Fruit fly (Drosophila melanogaster) whole organism, embryonic: ENCODE measurements around the gene M6.

ENCODE experiments used
- Ada2b ChIP-seq: fragments of 200-800 bp; sonication (Bioruptor generic); IDR thresholded peaks from 2 replicates; pipeline ENCODE4 v1.3.6; 2022; ENCODE audit warnings: missing biosample characterization, missing genetic modification characterization
- CG10274 ChIP-seq: fragments of 200-800 bp; sonication (Bioruptor generic); optimal IDR thresholded peaks from 3 replicates; lab custom pipeline; 2017; ENCODE audit warnings: missing biosample characterization, mild to moderate bottlenecking, missing genetic modification characterization
- CG10366 ChIP-seq: fragments of 200-800 bp; sonication (Bioruptor generic); IDR thresholded peaks from 2 replicates; pipeline ENCODE4 v1.3.6; 2022; ENCODE audit warnings: missing biosample characterization, missing genetic modification characterization
- CG11085 ChIP-seq: fragments of 200-800 bp; sonication (Bioruptor generic); IDR thresholded peaks from 2 replicates; pipeline ENCODE4 v1.3.6; 2022; ENCODE audit warnings: missing biosample characterization, missing genetic modification characterization
- CG11247 ChIP-seq: fragments of 200-800 bp; sonication (Bioruptor generic); IDR thresholded peaks from 2 replicates; pipeline ENCODE4 v1.3.6; 2022; ENCODE audit warnings: missing biosample characterization, missing genetic modification characterization
- CG11504 ChIP-seq: fragments of 200-800 bp; sonication (Bioruptor generic); optimal IDR thresholded peaks from 3 replicates; lab custom pipeline; 2019; ENCODE audit warnings: missing biosample characterization, mild to moderate bottlenecking, missing genetic modification characterization, moderate library complexity
- CG14441 ChIP-seq: fragments of 200-800 bp; sonication (Bioruptor generic); IDR thresholded peaks from 2 replicates; pipeline ENCODE4 v1.3.6; 2022; ENCODE audit warnings: missing biosample characterization, missing genetic modification characterization
- CG15269 ChIP-seq: fragments of 200-800 bp; sonication (Bioruptor generic); optimal IDR thresholded peaks from 2 replicates; lab custom pipeline; 2018; ENCODE audit warnings: missing biosample characterization, mild to moderate bottlenecking, missing genetic modification characterization, moderate library complexity
- CG17385 ChIP-seq: fragments of 200-800 bp; sonication (Bioruptor generic); optimal IDR thresholded peaks from 3 replicates; lab custom pipeline; 2018; ENCODE audit warnings: missing biosample characterization, mild to moderate bottlenecking, missing genetic modification characterization
- CG2678 ChIP-seq: fragments of 200-800 bp; sonication (Bioruptor generic); optimal IDR thresholded peaks from 3 replicates; lab custom pipeline; 2019; ENCODE audit warnings: missing biosample characterization, mild to moderate bottlenecking, missing genetic modification characterization, moderate library complexity
- CG30020 ChIP-seq: fragments of 200-800 bp; optimal IDR thresholded peaks from 2 replicates; lab custom pipeline; 2019; ENCODE audit warnings: missing biosample characterization, mild to moderate bottlenecking, missing genetic modification characterization, moderate library complexity
- CG32532 ChIP-seq: fragments of 200-800 bp; sonication (Bioruptor generic); IDR thresholded peaks from 2 replicates; pipeline ENCODE4 v1.3.6; 2022; ENCODE audit warnings: missing biosample characterization, missing genetic modification characterization
- CG34224 ChIP-seq: fragments of 200-800 bp; sonication (Bioruptor generic); IDR thresholded peaks from 3 replicates; pipeline ENCODE4 v1.3.6; 2022; ENCODE audit warnings: missing biosample characterization, missing genetic modification characterization; ENCODE audit not compliant: partially characterized antibody
- CG3726 ChIP-seq: fragments of 200-800 bp; sonication (Bioruptor generic); IDR thresholded peaks from 3 replicates; pipeline ENCODE4, ENCODE4 v1.3.6; 2022; ENCODE audit warnings: missing biosample characterization, missing genetic modification characterization
- CG4360 ChIP-seq: fragments of 200-800 bp; sonication (Bioruptor generic); IDR thresholded peaks from 2 replicates; pipeline ENCODE4 v1.3.6; 2022; ENCODE audit warnings: missing biosample characterization, missing genetic modification characterization
- CG6765 ChIP-seq: fragments of 200-800 bp; sonication (Bioruptor generic); optimal IDR thresholded peaks from 3 replicates; lab custom pipeline; 2017; ENCODE audit warnings: missing biosample characterization, mild to moderate bottlenecking, missing genetic modification characterization
- CG8924 ChIP-seq: fragments of 200-800 bp; optimal IDR thresholded peaks from 3 replicates; lab custom pipeline; 2019; ENCODE audit warnings: missing biosample characterization, mild to moderate bottlenecking, missing genetic modification characterization, moderate library complexity
- D19A ChIP-seq: fragments of 200-800 bp; optimal IDR thresholded peaks from 3 replicates; lab custom pipeline; 2019; ENCODE audit warnings: missing biosample characterization, mild to moderate bottlenecking, missing genetic modification characterization, moderate library complexity
- D19B ChIP-seq: fragments of 200-800 bp; sonication (Bioruptor generic); optimal IDR thresholded peaks from 2 replicates; lab custom pipeline; 2017; ENCODE audit warnings: missing biosample characterization, mild to moderate bottlenecking, missing genetic modification characterization
- Dek ChIP-seq: fragments of 200-800 bp; sonication (Bioruptor generic); optimal IDR thresholded peaks from 3 replicates; lab custom pipeline; 2019; ENCODE audit warnings: missing biosample characterization, mild to moderate bottlenecking, missing genetic modification characterization, moderate library complexity
- Doc2 ChIP-seq: fragments of 200-800 bp; sonication (Bioruptor generic); IDR thresholded peaks from 2 replicates; pipeline ENCODE4 v1.3.6; 2022; ENCODE audit warnings: missing biosample characterization, missing genetic modification characterization
- Eip74EF ChIP-seq, 2 experiments: fragments of 200-800 bp in 1 of 2; fragments of >200 bp in 1 of 2; sonication (Bioruptor generic) in 1 of 2; optimal IDR thresholded peaks; 2 replicates each; lab custom pipeline; 2017 to 2019; ENCODE audit warnings: missing biosample characterization in 2 of 2, missing genetic modification characterization in 2 of 2, mild to moderate bottlenecking in 1 of 2, moderate library complexity in 1 of 2
- Fer1 ChIP-seq: fragments of 200-800 bp; sonication (Bioruptor generic); optimal IDR thresholded peaks from 2 replicates; lab custom pipeline; 2017; ENCODE audit warnings: missing biosample characterization, mild to moderate bottlenecking, missing genetic modification characterization
- HmgZ ChIP-seq: fragments of 200-800 bp; sonication (Bioruptor generic); optimal IDR thresholded peaks from 2 replicates; lab custom pipeline; 2018; ENCODE audit warnings: missing biosample characterization, mild to moderate bottlenecking, missing genetic modification characterization
- Jarid2 ChIP-seq: fragments of 200-800 bp; sonication (Bioruptor generic); optimal IDR thresholded peaks from 3 replicates; lab custom pipeline; 2017; ENCODE audit warnings: mild to moderate bottlenecking, missing biosample characterization, missing genetic modification reagents, missing genetic modification characterization
- Mes4 ChIP-seq: fragments of 200-800 bp; sonication (Bioruptor generic); optimal IDR thresholded peaks from 2 replicates; lab custom pipeline; 2016; ENCODE audit warnings: missing biosample characterization, missing genetic modification characterization
- Sox102F ChIP-seq: fragments of 200-800 bp; sonication (Bioruptor generic); optimal IDR thresholded peaks from 2 replicates; lab custom pipeline; 2018; ENCODE audit warnings: missing biosample characterization, mild to moderate bottlenecking, missing genetic modification characterization, moderate library complexity
- YL-1 ChIP-seq: fragments of 200-800 bp; sonication (Bioruptor generic); optimal IDR thresholded peaks from 3 replicates; lab custom pipeline; 2017; ENCODE audit warnings: missing biosample characterization, mild to moderate bottlenecking, missing genetic modification characterization
- ap ChIP-seq: fragments of 200-800 bp; sonication (Bioruptor generic); IDR thresholded peaks from 2 replicates; pipeline ENCODE4 v1.3.6; 2022; ENCODE audit warnings: missing biosample characterization, missing genetic modification characterization
- btn ChIP-seq: fragments of 200-800 bp; sonication (Bioruptor generic); optimal IDR thresholded peaks from 2 replicates; lab custom pipeline; 2016; ENCODE audit warnings: missing biosample characterization, missing genetic modification characterization
- corto ChIP-seq: fragments of 200-800 bp; sonication (Bioruptor generic); optimal IDR thresholded peaks from 2 replicates; lab custom pipeline; 2016; ENCODE audit warnings: missing biosample characterization, mild to moderate bottlenecking, missing genetic modification characterization, moderate library complexity
- dmrt99B ChIP-seq: fragments of 200-800 bp; sonication (Bioruptor generic); optimal IDR thresholded peaks from 2 replicates; lab custom pipeline; 2018; ENCODE audit warnings: missing biosample characterization, mild to moderate bottlenecking, missing genetic modification characterization, moderate library complexity
- dysf ChIP-seq: fragments of 200-800 bp; sonication (Bioruptor generic); IDR thresholded peaks from 3 replicates; pipeline ENCODE4 v1.3.6; 2022; ENCODE audit warnings: missing biosample characterization, missing genetic modification characterization
- gcm ChIP-seq: fragments of 200-800 bp; sonication (Bioruptor generic); optimal IDR thresholded peaks from 2 replicates; lab custom pipeline; 2019; ENCODE audit warnings: missing biosample characterization, mild to moderate bottlenecking, missing genetic modification characterization, moderate library complexity
- lab ChIP-seq: fragments of 200-800 bp; sonication (Bioruptor generic); optimal IDR thresholded peaks from 3 replicates; lab custom pipeline; 2017; ENCODE audit warnings: missing biosample characterization, missing genetic modification characterization, mild to moderate bottlenecking, moderate library complexity, missing genetic modification reagents
- lilli ChIP-seq: fragments of 200-800 bp; sonication (Bioruptor generic); optimal IDR thresholded peaks from 3 replicates; lab custom pipeline; 2016; ENCODE audit warnings: missing biosample characterization, missing genetic modification characterization
- pho ChIP-seq: fragments of 200-800 bp; sonication (Bioruptor generic); optimal IDR thresholded peaks from 2 replicates; lab custom pipeline; 2016; ENCODE audit warnings: missing biosample characterization, missing genetic modification characterization
- ranshi ChIP-seq: fragments of 200-800 bp; sonication (Bioruptor generic); IDR thresholded peaks from 2 replicates; pipeline ENCODE4 v1.3.6; 2022; ENCODE audit warnings: missing biosample characterization, missing genetic modification characterization
- run ChIP-seq: fragments of 200-800 bp; sonication (Bioruptor generic); optimal IDR thresholded peaks from 3 replicates; lab custom pipeline; 2018; ENCODE audit warnings: missing biosample characterization, mild to moderate bottlenecking, missing genetic modification characterization
- sens ChIP-seq: fragments of 200-800 bp; sonication (Bioruptor generic); peaks from one replicate; lab custom pipeline; 2016; ENCODE audit warnings: missing biosample characterization, missing genetic modification characterization
- shn ChIP-seq: fragments of 200-800 bp; sonication (Bioruptor generic); optimal IDR thresholded peaks from 3 replicates; lab custom pipeline; 2016; ENCODE audit warnings: missing biosample characterization, missing genetic modification characterization
- sim ChIP-seq: fragments of 200-800 bp; sonication (Bioruptor generic); IDR thresholded peaks from 2 replicates; pipeline ENCODE4 v1.3.6; 2022; ENCODE audit warnings: missing biosample characterization, missing genetic modification characterization
- so ChIP-seq: fragments of 200-800 bp; sonication (Bioruptor generic); IDR thresholded peaks from 3 replicates; pipeline ENCODE4 v1.3.6; 2022; ENCODE audit warnings: missing biosample characterization, missing genetic modification characterization
- sob ChIP-seq: fragments of 200-800 bp; sonication (Bioruptor generic); IDR thresholded peaks from 2 replicates; pipeline ENCODE4 v1.3.6; 2022; ENCODE audit warnings: missing biosample characterization, missing genetic modification characterization
- sug ChIP-seq: fragments of 200-800 bp; optimal IDR thresholded peaks from 2 replicates; lab custom pipeline; 2019; ENCODE audit warnings: missing biosample characterization, mild to moderate bottlenecking, missing genetic modification characterization, moderate library complexity
- toy ChIP-seq: fragments of 200-800 bp; sonication (Bioruptor generic); IDR thresholded peaks from 2 replicates; pipeline ENCODE4 v1.3.6; 2022; ENCODE audit warnings: missing biosample characterization, missing genetic modification characterization
- vvl ChIP-seq: fragments of 200-800 bp; sonication (Bioruptor generic); IDR thresholded peaks from 2 replicates; pipeline ENCODE4 v1.3.6; 2022; ENCODE audit warnings: missing biosample characterization, missing genetic modification characterization
- wdn ChIP-seq: fragments of 200-800 bp; sonication (Bioruptor generic); IDR thresholded peaks from 2 replicates; pipeline ENCODE4 v1.3.6; 2022; ENCODE audit warnings: missing biosample characterization, missing genetic modification characterization
- zen2 ChIP-seq: fragments of 200-800 bp; sonication (Bioruptor generic); IDR thresholded peaks from 3 replicates; pipeline ENCODE4 v1.3.6; 2022; ENCODE audit warnings: missing biosample characterization, missing genetic modification characterization; ENCODE audit not compliant: partially characterized antibody
- zfh1 ChIP-seq: fragments of 200-800 bp; sonication (Bioruptor generic); IDR thresholded peaks from 3 replicates; pipeline ENCODE4 v1.3.6; 2022; ENCODE audit warnings: missing biosample characterization, missing genetic modification characterization

Gene M6

DNA sequence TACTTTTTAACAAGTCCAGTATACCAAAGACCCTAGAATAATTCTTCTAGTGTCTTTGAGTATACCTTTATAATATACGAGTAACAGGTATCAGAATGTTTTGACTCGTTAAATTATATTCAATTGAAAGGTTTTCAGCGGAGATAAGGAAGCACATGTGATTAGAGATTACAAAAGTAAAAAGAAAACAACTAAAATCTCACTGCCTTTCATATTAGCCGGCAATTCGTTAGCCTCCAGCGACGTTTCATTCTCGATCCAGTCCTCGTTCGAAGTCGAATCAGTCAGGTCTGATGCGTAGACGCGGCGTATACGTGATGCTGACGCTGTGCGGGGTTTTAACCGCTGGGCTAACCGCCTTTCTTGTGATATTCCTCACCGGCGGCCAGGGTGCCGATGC, 6.5 kb upstream of the M6 start, which contains the start of gene Est-Q:
Est-Q (plus strand) TSS at position 250 of the 400 bp plus-strand sequence.
- no peak for TF ChIP-seq CG17385
- no peak for TF ChIP-seq Dek
- TF ChIP-seq CG3726 (GFP tag; lab: Robert Waterston, UW) = no peak
- no peak for TF ChIP-seq corto (GFP tag; lab: Kevin White, UChicago)
- TF ChIP-seq CG8924 (tag; lab: Kevin White, UChicago) = no peak
- peak; percentile 6 for TF ChIP-seq sens (GFP tag; lab: Kevin White, UChicago)
- TF ChIP-seq Mes4 (GFP tag; lab: Kevin White, UChicago) = no peak
- no peak for TF ChIP-seq pho (GFP tag; lab: Kevin White, UChicago)
- no peak for TF ChIP-seq CG11085 (GFP tag; lab: Robert Waterston, UW)
- TF ChIP-seq CG11247 = no peak
- no peak for TF ChIP-seq zen2 (GFP tag; lab: Robert Waterston, UW)
- TF ChIP-seq Doc2 (GFP tag; lab: Robert Waterston, UW) = no peak
- TF ChIP-seq sim (GFP tag; lab: Robert Waterston, UW) = no peak
- no peak for TF ChIP-seq ap (GFP tag; lab: Robert Waterston, UW)
- TF ChIP-seq sug (tag; lab: Kevin White, UChicago) = peak; percentile 26
- TF ChIP-seq btn (GFP tag; lab: Kevin White, UChicago) = no peak
- peak; percentile 46 for TF ChIP-seq D19B (GFP tag; lab: Kevin White, UChicago)

dm6 chr3L:21501928-21502327, 5.7 kb upstream of the M6 start:
- TF ChIP-seq dmrt99B = peak; percentile 22
- peak; percentile 32 for TF ChIP-seq CG11504 (tag; lab: Kevin White, UChicago)
- TF ChIP-seq wdn (GFP tag; lab: Robert Waterston, UW) = 0 out of 2 replicates have a peak, but pooled peaks have one; percentile 42
- no peak for TF ChIP-seq YL-1 (GFP tag; lab: Kevin White, UChicago)
- TF ChIP-seq D19A = peak; percentile 81
- 0 out of 2 replicates have a peak, but pooled peaks have one; percentile 11 for TF ChIP-seq toy
- peak; percentile 50; the same call in 1 of the 2 replicates for TF ChIP-seq CG32532 (GFP tag; lab: Robert Waterston, UW)
- TF ChIP-seq dysf (GFP tag; lab: Robert Waterston, UW) = peak; percentile 53; the same call in 2 of the 3 replicates
- TF ChIP-seq ranshi (GFP tag; lab: Robert Waterston, UW) = 0 out of 2 replicates have a peak, but pooled peaks have one; percentile 10
- TF ChIP-seq CG14441 (GFP tag; lab: Robert Waterston, UW) = peak; percentile 26; the same call in 1 of the 2 replicates
- TF ChIP-seq CG10366 (GFP tag; lab: Robert Waterston, UW) = peak; percentile 34; the same call in 1 of the 2 replicates
- TF ChIP-seq zfh1 (GFP tag; lab: Robert Waterston, UW) = peak; percentile 56; the same call in 2 of the 3 replicates
- TF ChIP-seq so (GFP tag; lab: Robert Waterston, UW) = 0 out of 3 replicates have a peak, but pooled peaks have one; percentile 8
- TF ChIP-seq D19B (GFP tag; lab: Kevin White, UChicago) = peak; percentile 30
- peak; percentile 25 for TF ChIP-seq lilli
- peak; percentile 2 for TF ChIP-seq Fer1
- TF ChIP-seq CG30020 (tag; lab: Kevin White, UChicago) = no peak
- TF ChIP-seq CG15269 (tag; lab: Kevin White, UChicago) = peak; percentile 12
- no peak for TF ChIP-seq run (tag; lab: Kevin White, UChicago)
- peak; percentile 53 for TF ChIP-seq lab (GFP tag; lab: Kevin White, UChicago)
- peak in 1 of 2 experiments; percentile 12 for TF ChIP-seq Eip74EF (GFP tag; optimal IDR thresholded peaks at IDR 0.05; lab: Kevin White, UChicago)
- TF ChIP-seq Jarid2 (GFP tag; lab: Kevin White, UChicago) = no peak
- TF ChIP-seq gcm (GFP tag; lab: Kevin White, UChicago) = no peak
- TF ChIP-seq CG34224 = no peak
- TF ChIP-seq Ada2b (GFP tag; lab: Robert Waterston, UW) = 0 out of 2 replicates have a peak, but pooled peaks have one; percentile 14
- TF ChIP-seq CG4360 (GFP tag; lab: Robert Waterston, UW) = no peak
- TF ChIP-seq HmgZ (tag; lab: Kevin White, UChicago) = peak; percentile 13
- peak; percentile 52 for TF ChIP-seq CG2678 (tag; lab: Kevin White, UChicago)
- peak; percentile 30 for TF ChIP-seq Sox102F
- no peak for TF ChIP-seq CG10274 (GFP tag; lab: Kevin White, UChicago)
- TF ChIP-seq sob = peak; percentile 9; the same call in 1 of the 2 replicates
- no peak for TF ChIP-seq shn
- TF ChIP-seq vvl (GFP tag; lab: Robert Waterston, UW) = peak; percentile 62
- no peak for TF ChIP-seq CG6765 (GFP tag; lab: Kevin White, UChicago)
